Fruit fly (Drosophila melanogaster) whole organism, adult: Measurements from ENCODE around the gene CG12362.
A peak's percentile ranks its signal among the peaks of the same experiment; 100 is the strongest.

Source experiments
- CG11617 ChIP-seq: fragments of 200-800 bp; sonication (Bioruptor generic); optimal IDR thresholded peaks from 2 replicates; lab custom pipeline; 2017; ENCODE audit warnings: mild to moderate bottlenecking, missing biosample characterization, missing genetic modification reagents, missing genetic modification characterization
- CG12768 ChIP-seq: fragments of 200-800 bp; sonication (Bioruptor generic); optimal IDR thresholded peaks from 2 replicates; lab custom pipeline; 2017; ENCODE audit warnings: missing biosample characterization, missing genetic modification characterization, mild to moderate bottlenecking, moderate library complexity, missing genetic modification reagents
- CG14711 ChIP-seq: fragments of 200-800 bp; sonication (Bioruptor generic); optimal IDR thresholded peaks from 2 replicates; lab custom pipeline; 2018; ENCODE audit warnings: missing biosample characterization, mild to moderate bottlenecking, missing genetic modification characterization, moderate library complexity
- CG1620 ChIP-seq: fragments of 200-800 bp; sonication (Bioruptor generic); optimal IDR thresholded peaks from 2 replicates; lab custom pipeline; 2016; ENCODE audit warnings: missing biosample characterization, missing genetic modification characterization
- CG5204 ChIP-seq: fragments of 200-800 bp; sonication (Bioruptor generic); optimal IDR thresholded peaks from 2 replicates; lab custom pipeline; 2016; ENCODE audit warnings: missing biosample characterization, missing genetic modification characterization
- CG7045 ChIP-seq: fragments of 200-800 bp; sonication (Bioruptor generic); optimal IDR thresholded peaks from 2 replicates; lab custom pipeline; 2017; ENCODE audit warnings: missing biosample characterization, mild to moderate bottlenecking, missing genetic modification characterization
- CG7101 ChIP-seq: fragments of 200-800 bp; sonication (Bioruptor generic); optimal IDR thresholded peaks from 2 replicates; lab custom pipeline; 2018; ENCODE audit warnings: missing biosample characterization, mild to moderate bottlenecking, missing genetic modification characterization, moderate library complexity
- Clk ChIP-seq: fragments of 200-800 bp; sonication (Bioruptor generic); optimal IDR thresholded peaks from 2 replicates; lab custom pipeline; 2017; ENCODE audit warnings: missing biosample characterization, missing genetic modification characterization
- Crg-1 ChIP-seq: fragments of 200-800 bp; sonication (Bioruptor generic); optimal IDR thresholded peaks from 2 replicates; lab custom pipeline; 2016; ENCODE audit warnings: missing biosample characterization, missing genetic modification characterization
- Hr96 ChIP-seq: fragments of 200-800 bp; sonication (Bioruptor generic); optimal IDR thresholded peaks from 2 replicates; lab custom pipeline; 2016; ENCODE audit warnings: missing biosample characterization, missing genetic modification characterization
- Mnt ChIP-seq: fragments of 200-800 bp; sonication (Bioruptor generic); optimal IDR thresholded peaks from 2 replicates; lab custom pipeline; 2016; ENCODE audit warnings: missing biosample characterization, mild to moderate bottlenecking, missing genetic modification characterization
- bab1 ChIP-seq: fragments of 200-800 bp; sonication (Bioruptor generic); optimal IDR thresholded peaks from 3 replicates; lab custom pipeline; 2019; ENCODE audit warnings: missing biosample characterization, mild to moderate bottlenecking, missing genetic modification characterization, moderate library complexity
- cnc ChIP-seq, 2 experiments: fragments of >200 bp; optimal IDR thresholded peaks; 2 replicates each; lab custom pipeline; 2017
- kay ChIP-seq: fragments of 200-800 bp; sonication (Bioruptor generic); peaks from one replicate; lab custom pipeline; 2016; ENCODE audit warnings: missing biosample characterization, missing genetic modification characterization, borderline replicate concordance
- ovo ChIP-seq: fragments of 200-800 bp; sonication (Bioruptor generic); optimal IDR thresholded peaks from 2 replicates; lab custom pipeline; 2016; ENCODE audit warnings: missing biosample characterization, missing genetic modification characterization
- pad ChIP-seq: fragments of 200-800 bp; sonication (Bioruptor generic); optimal IDR thresholded peaks from 3 replicates; lab custom pipeline; 2017; ENCODE audit warnings: missing biosample characterization, missing genetic modification characterization, mild to moderate bottlenecking, moderate library complexity, missing genetic modification reagents
- tj ChIP-seq: fragments of 200-800 bp; sonication (Bioruptor generic); optimal IDR thresholded peaks from 3 replicates; lab custom pipeline; 2017; ENCODE audit warnings: missing biosample characterization, mild to moderate bottlenecking, missing genetic modification characterization, moderate library complexity
- toe ChIP-seq: fragments of 200-800 bp; sonication (Bioruptor generic); optimal IDR thresholded peaks from 2 replicates; lab custom pipeline; 2016; ENCODE audit warnings: missing biosample characterization, missing genetic modification characterization

The CG12362 gene

DNA sequence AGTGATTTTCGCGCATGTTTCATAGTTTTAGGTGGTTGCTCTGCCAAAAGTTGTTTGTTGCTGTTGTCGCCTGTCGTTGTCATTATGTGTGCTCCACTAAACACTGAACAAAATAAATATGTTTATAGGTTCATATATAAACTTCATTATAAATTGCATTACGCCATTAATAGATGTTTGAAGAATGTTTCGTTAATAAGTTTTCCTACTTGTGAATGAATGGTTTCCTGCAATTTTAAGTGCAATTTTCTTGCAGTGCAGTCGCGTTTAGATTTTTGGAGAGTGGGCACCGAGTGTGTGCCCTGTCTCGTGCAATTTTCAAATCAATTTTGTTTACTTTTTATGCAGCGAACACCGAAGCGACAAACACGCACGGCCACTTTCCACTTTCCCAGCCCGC is 35.9 kb upstream of the CG12362 start:
- TF ChIP-seq CG12768 (GFP tag; lab: Kevin White, UChicago) (no peak), tj (GFP tag; lab: Kevin White, UChicago) (no peak), CG5204 (GFP tag; lab: Kevin White, UChicago) (no peak)

dm6 chr3L:10377984-10378383 is 34.6 kb upstream of the CG12362 start:
- TF ChIP-seq bab1 (no peak), pad (no peak), Crg-1 (GFP tag; lab: Kevin White, UChicago) (no peak), Mnt (no peak), cnc (optimal IDR thresholded peaks at IDR 0.05; lab: Kevin White, UChicago) (no peak), CG11617 (no peak), Hr96 (GFP tag; lab: Kevin White, UChicago) (no peak)

DNA sequence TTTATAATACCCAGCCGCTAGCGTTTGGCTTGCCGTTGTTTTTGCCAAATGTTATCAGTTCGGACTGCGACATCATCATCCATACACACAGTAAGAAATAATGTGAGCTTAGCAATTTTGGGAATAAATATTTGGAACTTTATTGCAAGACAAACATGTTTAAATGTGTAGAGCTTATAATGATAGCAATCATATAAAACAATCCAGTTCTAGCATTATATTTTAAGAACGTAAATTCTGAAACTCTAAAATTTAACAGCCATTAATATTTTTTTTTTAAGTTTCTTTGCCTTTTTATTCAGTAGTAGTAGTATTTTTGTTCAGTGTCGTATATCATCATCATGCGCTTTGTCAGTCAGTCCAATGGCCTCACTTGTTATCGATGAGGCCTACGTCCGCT is 31.3 kb upstream of the CG12362 start:
- TF ChIP-seq CG1620 (GFP tag; lab: Kevin White, UChicago) (no peak), CG11617 (no peak), tj (GFP tag; lab: Kevin White, UChicago) (peak; percentile 41), CG7045 (GFP tag; lab: Kevin White, UChicago) (peak; percentile 18), CG14711 (peak; percentile 24), CG5204 (GFP tag; lab: Kevin White, UChicago) (peak; percentile 39), ovo (GFP tag; lab: Kevin White, UChicago) (no peak), kay (GFP tag; lab: Kevin White, UChicago) (peak; percentile 74), toe (peak; percentile 53), CG12768 (GFP tag; lab: Kevin White, UChicago) (no peak), Hr96 (GFP tag; lab: Kevin White, UChicago) (no peak)

- TF ChIP-seq CG5204 (GFP tag; lab: Kevin White, UChicago): no peak
- no peak for TF ChIP-seq CG11617
- no peak for TF ChIP-seq cnc (optimal IDR thresholded peaks at IDR 0.05; lab: Kevin White, UChicago)
- no peak for TF ChIP-seq Clk (GFP tag; lab: Kevin White, UChicago)
- no peak for TF ChIP-seq CG7101 (tag; lab: Kevin White, UChicago)
- TF ChIP-seq toe: no peak
- TF ChIP-seq Mnt: no peak
- no peak for TF ChIP-seq tj (GFP tag; lab: Kevin White, UChicago)
- TF ChIP-seq pad: no peak
- TF ChIP-seq Crg-1 (GFP tag; lab: Kevin White, UChicago): no peak
- no peak for TF ChIP-seq CG1620 (GFP tag; lab: Kevin White, UChicago)
These were observed 30.8 kb upstream of the CG12362 start for dm6 chr3L:10381857-10382256.

dm6 chr3L:10382882-10383281 is 29.7 kb upstream of the CG12362 start:
- TF ChIP-seq tj (GFP tag; lab: Kevin White, UChicago) (peak; percentile 90), Mnt (no peak), kay (GFP tag; lab: Kevin White, UChicago) (peak; percentile 51)

- TF ChIP-seq bab1 (no peak), ovo (GFP tag; lab: Kevin White, UChicago) (no peak), toe (no peak), Clk (GFP tag; lab: Kevin White, UChicago) (no peak), CG7045 (GFP tag; lab: Kevin White, UChicago) (no peak), pad (no peak), CG1620 (GFP tag; lab: Kevin White, UChicago) (no peak)
These were observed 27.7 kb upstream of the CG12362 start for dm6 chr3L:10384727-10385459.

DNA sequence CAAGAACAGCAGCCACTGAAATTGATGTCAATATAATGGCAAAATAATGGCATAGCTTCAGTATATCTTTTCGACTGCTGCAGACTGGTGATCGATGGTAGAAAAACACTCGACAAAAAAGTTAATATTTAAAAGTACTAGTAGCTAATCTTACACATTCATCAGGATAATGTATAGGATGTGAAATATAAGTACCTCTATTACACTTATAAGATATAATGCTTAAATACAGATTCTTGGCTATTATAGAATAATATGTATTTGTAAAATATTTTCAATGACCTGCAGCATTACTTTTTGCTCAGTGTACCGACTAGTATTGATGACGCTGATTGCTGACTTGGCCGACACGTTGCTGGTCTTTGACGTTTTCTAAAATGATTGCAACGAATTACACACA is 26.4 kb upstream of the CG12362 start:
- TF ChIP-seq Crg-1 (GFP tag; lab: Kevin White, UChicago) (no peak), CG5204 (GFP tag; lab: Kevin White, UChicago) (no peak), kay (GFP tag; lab: Kevin White, UChicago) (no peak), Clk (GFP tag; lab: Kevin White, UChicago) (no peak), Hr96 (GFP tag; lab: Kevin White, UChicago) (no peak), CG7101 (tag; lab: Kevin White, UChicago) (no peak), CG1620 (GFP tag; lab: Kevin White, UChicago) (no peak)

dm6 chr3L:10386601-10387000 is 26.0 kb upstream of the CG12362 start:
- TF ChIP-seq Clk (GFP tag; lab: Kevin White, UChicago) (no peak), CG7045 (GFP tag; lab: Kevin White, UChicago) (no peak), toe (no peak), CG7101 (tag; lab: Kevin White, UChicago) (no peak), Mnt (no peak), tj (GFP tag; lab: Kevin White, UChicago) (no peak), Crg-1 (GFP tag; lab: Kevin White, UChicago) (no peak)
